Worm (Caenorhabditis elegans) whole organism, L1 larva: ENCODE measurements around the gene srj-7.
A peak's percentile ranks its signal among the peaks of the same experiment; 100 is the strongest.

Experiments used
- C16A3.4 ChIP-seq: fragments of 150-350 bp; optimal IDR thresholded peaks from 2 replicates; lab custom pipeline; 2014; ENCODE audit warnings: missing biosample characterization, missing genetic modification characterization
- F16B12.6 ChIP-seq: fragments of 150-350 bp; optimal IDR thresholded peaks from 2 replicates; lab custom pipeline; 2014; ENCODE audit warnings: missing biosample characterization, missing genetic modification characterization
- aha-1 ChIP-seq: fragments of 150-350 bp; optimal IDR thresholded peaks from 2 replicates; lab custom pipeline; 2014; ENCODE audit warnings: missing biosample characterization, missing genetic modification characterization
- alr-1 ChIP-seq: fragments of 200-800 bp; sonication (Bioruptor generic); optimal IDR thresholded peaks from 2 replicates; lab custom pipeline; 2018; ENCODE audit warnings: borderline replicate concordance, mild to moderate bottlenecking, missing genetic modification characterization, missing compliant biosample characterization
- ceh-90 ChIP-seq: sonication (generic microtip); optimal IDR thresholded peaks from 2 replicates; lab custom pipeline; 2016; ENCODE audit warnings: missing genetic modification characterization, missing compliant biosample characterization
- dpl-1 ChIP-seq, 3 experiments: fragments of 150-350 bp in 2 of 3; sonication (generic microtip) in 1 of 3; optimal IDR thresholded peaks; 2 replicates each; lab custom pipeline; 2014 to 2017; ENCODE audit warnings: missing biosample characterization in 3 of 3, missing genetic modification characterization in 3 of 3, missing genetic modification reagents in 3 of 3
- dsc-1 ChIP-seq: sonication (generic microtip); optimal IDR thresholded peaks from 2 replicates; lab custom pipeline; 2016; ENCODE audit warnings: mild to moderate bottlenecking, missing genetic modification characterization, missing compliant biosample characterization
- efl-1 ChIP-seq, 4 experiments: fragments of 150-350 bp; optimal IDR thresholded peaks in 3 of 4; peaks in 1 of 4; 1 replicate in 1 of 4; 2 replicates in 3 of 4; lab custom pipeline; 2014; ENCODE audit warnings: missing biosample characterization in 2 of 4, missing genetic modification characterization in 2 of 4, missing genetic modification reagents in 2 of 4
- elt-3 ChIP-seq, 6 experiments: fragments of 150-350 bp in 1 of 6; sonication (generic microtip); optimal IDR thresholded peaks; 2 replicates each; lab custom pipeline; 2017 to 2018; ENCODE audit warnings: missing biosample characterization in 6 of 6, missing genetic modification characterization in 6 of 6, inconsistent platforms in 1 of 6
- fkh-4 ChIP-seq: sonication (generic microtip); optimal IDR thresholded peaks from 2 replicates; lab custom pipeline; 2016; ENCODE audit warnings: missing compliant biosample characterization, missing genetic modification characterization, borderline replicate concordance
- fos-1 ChIP-seq: fragments of 150-350 bp; optimal IDR thresholded peaks from 2 replicates; lab custom pipeline; 2014; ENCODE audit warnings: missing biosample characterization, missing genetic modification characterization
- grh-1 ChIP-seq: fragments of 200-800 bp; sonication (Bioruptor generic); IDR thresholded peaks from 2 replicates; pipeline ENCODE4 v1.3.6; 2022; ENCODE audit warnings: missing genetic modification reagents, missing genetic modification characterization, missing compliant biosample characterization
- hlh-4 ChIP-seq: sonication (generic microtip); optimal IDR thresholded peaks from 2 replicates; lab custom pipeline; 2016; ENCODE audit warnings: mild to moderate bottlenecking, missing genetic modification characterization, missing compliant biosample characterization
- irx-1 ChIP-seq: sonication (generic microtip); optimal IDR thresholded peaks from 2 replicates; lab custom pipeline; 2016; ENCODE audit warnings: missing genetic modification characterization, missing compliant biosample characterization
- lin-14 ChIP-seq: fragments of 200-800 bp; sonication (Bioruptor generic); optimal IDR thresholded peaks from 2 replicates; lab custom pipeline; 2018; ENCODE audit warnings: mild to moderate bottlenecking, missing genetic modification characterization, moderate library complexity, missing compliant biosample characterization
- lin-15B ChIP-seq: fragments of 150-350 bp; sonication (generic microtip); optimal IDR thresholded peaks from 3 replicates; lab custom pipeline; 2014; ENCODE audit warnings: missing biosample characterization, missing genetic modification characterization
- lin-39 ChIP-seq: fragments of 150-350 bp; optimal IDR thresholded peaks from 2 replicates; lab custom pipeline; 2014; ENCODE audit warnings: missing biosample characterization, missing genetic modification reagents, missing genetic modification characterization
- lir-3 ChIP-seq: sonication (generic microtip); optimal IDR thresholded peaks from 2 replicates; lab custom pipeline; 2016; ENCODE audit warnings: mild to moderate bottlenecking, missing genetic modification characterization, moderate library complexity, missing compliant biosample characterization; ENCODE audit not compliant: poor library complexity
- lsy-2 ChIP-seq, 2 experiments: fragments of 150-350 bp; optimal IDR thresholded peaks; 2 replicates each; lab custom pipeline; 2014; ENCODE audit warnings: missing biosample characterization in 2 of 2, missing genetic modification characterization in 2 of 2
- mdl-1 ChIP-seq, 2 experiments: fragments of 150-350 bp; optimal IDR thresholded peaks; 2 replicates each; lab custom pipeline; 2014 to 2017; ENCODE audit warnings: missing biosample characterization in 2 of 2, missing genetic modification characterization in 2 of 2, inconsistent platforms in 1 of 2
- mef-2 ChIP-seq: fragments of 150-350 bp; optimal IDR thresholded peaks from 2 replicates; lab custom pipeline; 2014; ENCODE audit warnings: missing biosample characterization, missing genetic modification characterization
- nhr-237 ChIP-seq: fragments of 150-350 bp; optimal IDR thresholded peaks from 2 replicates; lab custom pipeline; 2014; ENCODE audit warnings: missing biosample characterization, missing genetic modification characterization
- nhr-28 ChIP-seq: fragments of 150-350 bp; optimal IDR thresholded peaks from 2 replicates; lab custom pipeline; 2014; ENCODE audit warnings: missing biosample characterization, missing genetic modification characterization
- nhr-47 ChIP-seq: sonication (generic microtip); optimal IDR thresholded peaks from 2 replicates; lab custom pipeline; 2016; ENCODE audit warnings: mild to moderate bottlenecking, missing genetic modification characterization, moderate library complexity, missing compliant biosample characterization
- nhr-71 ChIP-seq: sonication (generic microtip); optimal IDR thresholded peaks from 2 replicates; lab custom pipeline; 2016; ENCODE audit warnings: mild to moderate bottlenecking, missing genetic modification characterization, moderate library complexity, missing compliant biosample characterization
- nhr-76 ChIP-seq: sonication (generic microtip); optimal IDR thresholded peaks from 2 replicates; lab custom pipeline; 2017; ENCODE audit warnings: missing biosample characterization, missing genetic modification characterization
- nhr-90 ChIP-seq: sonication (generic microtip); optimal IDR thresholded peaks from 2 replicates; lab custom pipeline; 2016; ENCODE audit warnings: mild to moderate bottlenecking, missing genetic modification characterization, missing compliant biosample characterization; ENCODE audit not compliant: poor library complexity
- pag-3 ChIP-seq: sonication (generic microtip); optimal IDR thresholded peaks from 2 replicates; lab custom pipeline; 2017; ENCODE audit warnings: missing genetic modification characterization, mild to moderate bottlenecking, missing compliant biosample characterization, antibody characterized with exemption, borderline replicate concordance; ENCODE audit not compliant: insufficient read depth
- skn-1 ChIP-seq: fragments of 150-350 bp; optimal IDR thresholded peaks from 2 replicates; lab custom pipeline; 2014; ENCODE audit warnings: missing biosample characterization, missing genetic modification characterization
- snpc-4 ChIP-seq: fragments of 150-350 bp; optimal IDR thresholded peaks from 2 replicates; lab custom pipeline; 2014; ENCODE audit warnings: missing biosample characterization, missing genetic modification characterization
- sox-4 ChIP-seq: sonication (generic microtip); optimal IDR thresholded peaks from 2 replicates; lab custom pipeline; 2016; ENCODE audit warnings: missing genetic modification characterization, missing compliant biosample characterization
- sup-37 ChIP-seq: fragments of 200-800 bp; sonication (Bioruptor generic); optimal IDR thresholded peaks from 2 replicates; lab custom pipeline; 2018; ENCODE audit warnings: mild to moderate bottlenecking, missing genetic modification characterization, missing compliant biosample characterization
- tbx-2 ChIP-seq: sonication (generic microtip); optimal IDR thresholded peaks from 2 replicates; lab custom pipeline; 2016; ENCODE audit warnings: missing genetic modification characterization, missing compliant biosample characterization
- tlp-1 ChIP-seq: fragments of 150-350 bp; optimal IDR thresholded peaks from 2 replicates; lab custom pipeline; 2014; ENCODE audit warnings: missing biosample characterization, missing genetic modification characterization
- unc-86 ChIP-seq: sonication (generic microtip); optimal IDR thresholded peaks from 2 replicates; lab custom pipeline; 2016; ENCODE audit warnings: missing genetic modification characterization, missing compliant biosample characterization
- zip-4 ChIP-seq: fragments of 200-800 bp; sonication (Bioruptor generic); optimal IDR thresholded peaks from 2 replicates; lab custom pipeline; 2018; ENCODE audit warnings: mild to moderate bottlenecking, missing genetic modification characterization, moderate library complexity, missing compliant biosample characterization
- ztf-4 ChIP-seq: fragments of 150-350 bp; optimal IDR thresholded peaks from 2 replicates; lab custom pipeline; 2014; ENCODE audit warnings: missing biosample characterization, missing genetic modification characterization

Gene srj-7

ce11 chrV:3210147-3210546 lies 34.7 kb upstream of the srj-7 start, which contains the start of gene apx-1:
TSS of gene apx-1 (plus strand) at chrV:3210196.
- TF ChIP-seq efl-1 (optimal IDR thresholded peaks at IDR 0.05; lab: Kevin White, UChicago) (no peak), efl-1 (GFP tag; optimal IDR thresholded peaks at IDR 0.05 in 1 of 2; lab: Kevin White, UChicago) (peak in 1 of 2 experiments; percentile 9), irx-1 (tag; lab: Kevin White, UChicago) (no peak)

- TF ChIP-seq elt-3 (tag; optimal IDR thresholded peaks at IDR 0.05; lab: Kevin White, UChicago) (no peak), fkh-4 (no peak), nhr-90 (tag; lab: Kevin White, UChicago) (no peak), efl-1 (optimal IDR thresholded peaks at IDR 0.05; lab: Kevin White, UChicago) (no peak), efl-1 (GFP tag; optimal IDR thresholded peaks at IDR 0.05 in 1 of 2; lab: Kevin White, UChicago) (peak in 1 of 2 experiments; percentile 71), snpc-4 (no peak)
These were observed 26.2 kb upstream of the srj-7 start for ce11 chrV:3218604-3219003.

ce11 chrV:3227373-3227772 lies 17.4 kb upstream of the srj-7 start, which contains the start of gene K08D9.2:
TSS of gene K08D9.2 (plus strand) at chrV:3227673.
- TF ChIP-seq hlh-4 (tag; lab: Kevin White, UChicago), result no peak
- TF ChIP-seq F16B12.6 (tag; lab: Kevin White, UChicago), result no peak
- no peak for TF ChIP-seq sup-37 (GFP tag; lab: Kevin White, UChicago)
- TF ChIP-seq pag-3 (tag; lab: Kevin White, UChicago), result no peak
- TF ChIP-seq nhr-28 (tag; lab: Kevin White, UChicago), result no peak
- TF ChIP-seq snpc-4, result no peak
- no peak for TF ChIP-seq irx-1 (tag; lab: Kevin White, UChicago)
- TF ChIP-seq alr-1, result no peak
- TF ChIP-seq zip-4 (GFP tag; lab: Kevin White, UChicago), result no peak

- no peak for TF ChIP-seq nhr-71 (tag; lab: Kevin White, UChicago)
These were observed 14.7 kb upstream of the srj-7 start for ce11 chrV:3230150-3230549.

DNA sequence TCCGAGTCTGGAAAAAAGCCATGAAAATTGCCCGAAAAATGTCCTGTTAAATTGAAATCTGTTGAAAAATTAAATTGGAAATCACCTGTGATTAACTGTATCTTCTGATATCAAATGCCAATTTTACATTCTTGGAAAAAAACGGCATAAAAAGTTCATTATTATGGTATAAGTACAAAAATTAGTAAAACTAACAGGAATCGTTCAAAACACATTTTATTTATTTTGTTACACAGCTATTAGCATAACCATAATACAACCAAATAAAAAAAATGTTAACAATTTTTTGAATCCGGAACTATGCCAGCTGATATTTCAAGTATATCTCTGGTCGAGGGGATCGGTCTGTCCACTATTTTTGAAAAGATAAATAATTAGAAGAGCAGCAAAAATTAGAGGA lies 14.2 kb upstream of the srj-7 start, which contains the start of gene K08D9.10:
Gene K08D9.10 (plus strand): TSS at position 301 of the 400 bp plus-strand sequence.
- no peak for TF ChIP-seq mdl-1 (tag; optimal IDR thresholded peaks at IDR 0.05; lab: Kevin White, UChicago)
- TF ChIP-seq C16A3.4 (tag; lab: Kevin White, UChicago), result no peak
- no peak for TF ChIP-seq nhr-47 (tag; lab: Kevin White, UChicago)
- TF ChIP-seq sox-4 (tag; lab: Kevin White, UChicago), result no peak
- no peak for TF ChIP-seq hlh-4 (tag; lab: Kevin White, UChicago)
- TF ChIP-seq tlp-1 (tag; lab: Kevin White, UChicago), result no peak
- no peak for TF ChIP-seq lsy-2 (tag; optimal IDR thresholded peaks at IDR 0.05; lab: Kevin White, UChicago)
- no peak for TF ChIP-seq lin-15B
- no peak for TF ChIP-seq lin-39
- TF ChIP-seq ceh-90 (tag; lab: Kevin White, UChicago), result no peak
- no peak for TF ChIP-seq nhr-76 (tag; lab: Kevin White, UChicago)
- TF ChIP-seq alr-1, result no peak
- TF ChIP-seq unc-86 (tag; lab: Kevin White, UChicago), result no peak
- TF ChIP-seq lir-3 (tag; lab: Kevin White, UChicago), result no peak
- no peak for TF ChIP-seq dpl-1 (GFP tag; optimal IDR thresholded peaks at IDR 0.05; lab: Kevin White, UChicago)
- no peak for TF ChIP-seq grh-1 (GFP tag; lab: Robert Waterston, UW)
- no peak for TF ChIP-seq aha-1
- TF ChIP-seq dsc-1 (tag; lab: Kevin White, UChicago), result no peak
- no peak for TF ChIP-seq nhr-237 (tag; lab: Kevin White, UChicago)

DNA sequence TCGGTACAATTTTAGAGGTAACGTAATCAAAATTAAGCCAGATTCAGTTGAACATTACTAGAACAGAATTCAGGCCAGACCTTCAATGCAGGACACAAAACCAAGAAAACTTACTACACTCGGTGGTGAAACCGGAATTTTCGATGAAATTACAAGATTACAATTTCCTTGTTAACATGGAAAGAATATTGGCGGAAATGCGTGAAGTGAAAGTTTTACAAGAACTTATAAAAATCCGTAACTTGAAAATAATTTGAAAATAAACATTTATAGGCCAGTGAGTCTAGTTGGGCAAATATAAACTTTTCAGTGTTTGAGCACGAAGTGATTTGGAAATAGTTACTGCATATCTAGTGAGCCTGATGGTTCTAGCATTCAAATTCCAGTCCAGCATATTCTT lies 9.9 kb upstream of the srj-7 start, which contains the start of gene K08D9.6:
Gene K08D9.6 (minus strand): TSS at position 101 of the 400 bp plus-strand sequence.
- TF ChIP-seq lin-15B (no peak), lin-14 (GFP tag; lab: Kevin White, UChicago) (no peak), tbx-2 (no peak), fos-1 (tag; lab: Kevin White, UChicago) (no peak), unc-86 (tag; lab: Kevin White, UChicago) (no peak), ceh-90 (tag; lab: Kevin White, UChicago) (no peak), ztf-4 (tag; lab: Kevin White, UChicago) (no peak), nhr-28 (tag; lab: Kevin White, UChicago) (no peak), skn-1 (tag; lab: Kevin White, UChicago) (no peak), mef-2 (tag; lab: Kevin White, UChicago) (no peak), tlp-1 (tag; lab: Kevin White, UChicago) (no peak), lir-3 (tag; lab: Kevin White, UChicago) (no peak)
- TF ChIP-seq, all 84 proteins: peak for 0
